Fruit fly (Drosophila melanogaster) whole organism, embryonic: ENCODE measurements around the gene CG4615.

Experiments used
- CG10565 ChIP-seq: fragments of 200-800 bp; sonication (Bioruptor generic); optimal IDR thresholded peaks from 3 replicates; lab custom pipeline; 2016; ENCODE audit warnings: missing biosample characterization, mild to moderate bottlenecking, missing genetic modification characterization
- CG11247 ChIP-seq: fragments of 200-800 bp; sonication (Bioruptor generic); IDR thresholded peaks from 2 replicates; pipeline ENCODE4 v1.3.6; 2022; ENCODE audit warnings: missing biosample characterization, missing genetic modification characterization
- CG12219 ChIP-seq: fragments of 200-800 bp; sonication (Bioruptor generic); optimal IDR thresholded peaks from 3 replicates; lab custom pipeline; 2018; ENCODE audit warnings: missing biosample characterization, mild to moderate bottlenecking, missing genetic modification characterization
- CG16779 ChIP-seq: fragments of 200-800 bp; sonication (Bioruptor generic); IDR thresholded peaks from 2 replicates; pipeline ENCODE4 v1.3.6; 2022; ENCODE audit warnings: missing biosample characterization, missing genetic modification characterization
- CG18599 ChIP-seq: fragments of 200-800 bp; sonication (Bioruptor generic); optimal IDR thresholded peaks from 3 replicates; lab custom pipeline; 2017; ENCODE audit warnings: missing biosample characterization, missing genetic modification characterization, mild to moderate bottlenecking, moderate library complexity, missing genetic modification reagents
- CG2875 ChIP-seq: fragments of 200-800 bp; sonication (Bioruptor generic); optimal IDR thresholded peaks from 2 replicates; lab custom pipeline; 2017; ENCODE audit warnings: missing biosample characterization, mild to moderate bottlenecking, missing genetic modification characterization, missing genetic modification reagents
- CG30431 ChIP-seq: fragments of 200-800 bp; sonication (Bioruptor generic); optimal IDR thresholded peaks from 2 replicates; lab custom pipeline; 2017; ENCODE audit warnings: missing biosample characterization, missing genetic modification characterization
- CG31441 ChIP-seq: fragments of 200-800 bp; sonication (Bioruptor generic); IDR thresholded peaks from 2 replicates; pipeline ENCODE4 v1.3.6; 2022; ENCODE audit warnings: missing biosample characterization, missing genetic modification characterization
- CG32772 ChIP-seq: fragments of 200-800 bp; sonication (Bioruptor generic); IDR thresholded peaks from 2 replicates; pipeline ENCODE4 v1.3.6; 2022; ENCODE audit warnings: missing biosample characterization, missing genetic modification characterization
- CG5180 ChIP-seq: fragments of 200-800 bp; sonication (Bioruptor generic); optimal IDR thresholded peaks from 3 replicates; lab custom pipeline; 2017; ENCODE audit warnings: missing biosample characterization, missing genetic modification characterization, mild to moderate bottlenecking, moderate library complexity, missing genetic modification reagents
- CG7372 ChIP-seq: fragments of 200-800 bp; sonication (Bioruptor generic); IDR thresholded peaks from 2 replicates; pipeline ENCODE4 v1.3.6; 2022; ENCODE audit warnings: missing biosample characterization, missing genetic modification characterization
- CG7556 ChIP-seq: fragments of 200-800 bp; sonication (Bioruptor generic); optimal IDR thresholded peaks from 2 replicates; lab custom pipeline; 2017; ENCODE audit warnings: missing biosample characterization, mild to moderate bottlenecking, missing genetic modification characterization
- CG9876 ChIP-seq: fragments of 200-800 bp; sonication (Bioruptor generic); optimal IDR thresholded peaks from 2 replicates; lab custom pipeline; 2016; ENCODE audit warnings: missing biosample characterization, missing genetic modification characterization
- D19B ChIP-seq: fragments of 200-800 bp; sonication (Bioruptor generic); optimal IDR thresholded peaks from 2 replicates; lab custom pipeline; 2017; ENCODE audit warnings: missing biosample characterization, mild to moderate bottlenecking, missing genetic modification characterization
- Dll ChIP-seq: fragments of 200-800 bp; sonication (Bioruptor generic); IDR thresholded peaks from 4 replicates; pipeline ENCODE4 v1.3.6; 2022; ENCODE audit warnings: missing biosample characterization, missing genetic modification characterization; ENCODE audit not compliant: partially characterized antibody
- Doc3 ChIP-seq: fragments of 200-800 bp; sonication (Bioruptor generic); IDR thresholded peaks from 3 replicates; pipeline ENCODE4 v1.3.6; 2022; ENCODE audit warnings: missing biosample characterization, missing genetic modification characterization; ENCODE audit not compliant: partially characterized antibody
- GATAe ChIP-seq: fragments of 200-800 bp; sonication (Bioruptor generic); conservative IDR thresholded peaks from 2 replicates; pipeline ENCODE4 v1.3.6; 2022; ENCODE audit warnings: missing biosample characterization, missing genetic modification characterization
- H2.0 ChIP-seq: fragments of 200-800 bp; sonication (Bioruptor generic); IDR thresholded peaks from 2 replicates; pipeline ENCODE4 v1.3.6; 2022; ENCODE audit warnings: missing biosample characterization, missing genetic modification characterization
- HLH54F ChIP-seq: fragments of 200-800 bp; sonication (Bioruptor generic); optimal IDR thresholded peaks from 3 replicates; lab custom pipeline; 2016; ENCODE audit warnings: missing biosample characterization, missing genetic modification characterization
- Mes4 ChIP-seq: fragments of 200-800 bp; sonication (Bioruptor generic); optimal IDR thresholded peaks from 2 replicates; lab custom pipeline; 2016; ENCODE audit warnings: missing biosample characterization, missing genetic modification characterization
- Nf-YA ChIP-seq: fragments of 200-800 bp; sonication (Bioruptor generic); IDR thresholded peaks from 2 replicates; pipeline ENCODE4 v1.3.6; 2022; ENCODE audit warnings: missing biosample characterization, missing genetic modification characterization
- Ptx1 ChIP-seq: fragments of 200-800 bp; sonication (Bioruptor generic); IDR thresholded peaks from 2 replicates; pipeline ENCODE4 v1.3.6; 2022; ENCODE audit warnings: missing biosample characterization, missing genetic modification characterization
- Tbp ChIP-seq: fragments of >200 bp; optimal IDR thresholded peaks from 2 replicates; lab custom pipeline; 2018; ENCODE audit warnings: missing biosample characterization, missing genetic modification characterization
- abd-A ChIP-seq: fragments of 200-800 bp; sonication (Bioruptor generic); optimal IDR thresholded peaks from 3 replicates; lab custom pipeline; 2019; ENCODE audit warnings: missing biosample characterization, mild to moderate bottlenecking, missing genetic modification characterization, moderate library complexity
- ase ChIP-seq: fragments of 200-800 bp; sonication (Bioruptor generic); IDR thresholded peaks from 3 replicates; pipeline ENCODE4 v1.3.6; 2022; ENCODE audit warnings: missing biosample characterization, missing genetic modification characterization
- ash1 ChIP-seq: fragments of 200-800 bp; sonication (Bioruptor generic); optimal IDR thresholded peaks from 2 replicates; lab custom pipeline; 2018; ENCODE audit warnings: missing biosample characterization, mild to moderate bottlenecking, missing genetic modification characterization
- btn ChIP-seq: fragments of 200-800 bp; sonication (Bioruptor generic); optimal IDR thresholded peaks from 2 replicates; lab custom pipeline; 2016; ENCODE audit warnings: missing biosample characterization, missing genetic modification characterization
- cad ChIP-seq: fragments of >200 bp; optimal IDR thresholded peaks from 2 replicates; lab custom pipeline; 2017; ENCODE audit warnings: missing biosample characterization, missing genetic modification characterization
- crc ChIP-seq: fragments of 200-800 bp; sonication (Bioruptor generic); optimal IDR thresholded peaks from 2 replicates; lab custom pipeline; 2016; ENCODE audit warnings: missing biosample characterization, missing genetic modification characterization
- croc ChIP-seq: fragments of 200-800 bp; sonication (Bioruptor generic); conservative IDR thresholded peaks from 3 replicates; pipeline ENCODE4 v1.3.6; 2022; ENCODE audit warnings: missing biosample characterization, missing genetic modification characterization
- da ChIP-seq: fragments of 200-800 bp; sonication (Bioruptor generic); optimal IDR thresholded peaks from 2 replicates; lab custom pipeline; 2016; ENCODE audit warnings: missing biosample characterization, missing genetic modification characterization
- dysf ChIP-seq: fragments of 200-800 bp; sonication (Bioruptor generic); IDR thresholded peaks from 3 replicates; pipeline ENCODE4 v1.3.6; 2022; ENCODE audit warnings: missing biosample characterization, missing genetic modification characterization
- ems ChIP-seq: fragments of 200-800 bp; sonication (Bioruptor generic); optimal IDR thresholded peaks from 3 replicates; lab custom pipeline; 2016; ENCODE audit warnings: missing biosample characterization, missing genetic modification characterization
- ewg ChIP-seq: fragments of 200-800 bp; sonication (Bioruptor generic); optimal IDR thresholded peaks from 3 replicates; lab custom pipeline; 2017; ENCODE audit warnings: mild to moderate bottlenecking, missing biosample characterization, missing genetic modification reagents, missing genetic modification characterization
- fu2 ChIP-seq: fragments of 200-800 bp; sonication (Bioruptor generic); optimal IDR thresholded peaks from 2 replicates; lab custom pipeline; 2016; ENCODE audit warnings: missing biosample characterization, missing genetic modification characterization
- her ChIP-seq: fragments of 200-800 bp; sonication (Bioruptor generic); optimal IDR thresholded peaks from 2 replicates; lab custom pipeline; 2016; ENCODE audit warnings: missing biosample characterization, missing genetic modification characterization
- inv ChIP-seq: fragments of 200-800 bp; sonication (Bioruptor generic); IDR thresholded peaks from 2 replicates; pipeline ENCODE4 v1.3.6; 2022; ENCODE audit warnings: missing biosample characterization, missing genetic modification characterization; ENCODE audit not compliant: partially characterized antibody
- jing ChIP-seq: fragments of 200-800 bp; sonication (Bioruptor generic); optimal IDR thresholded peaks from 2 replicates; lab custom pipeline; 2018; ENCODE audit warnings: missing biosample characterization, mild to moderate bottlenecking, missing genetic modification characterization
- lilli ChIP-seq: fragments of 200-800 bp; sonication (Bioruptor generic); optimal IDR thresholded peaks from 3 replicates; lab custom pipeline; 2016; ENCODE audit warnings: missing biosample characterization, missing genetic modification characterization
- luna ChIP-seq: fragments of 200-800 bp; sonication (Bioruptor generic); optimal IDR thresholded peaks from 2 replicates; lab custom pipeline; 2016; ENCODE audit warnings: missing biosample characterization, missing genetic modification characterization
- sima ChIP-seq: fragments of 200-800 bp; sonication (Bioruptor generic); optimal IDR thresholded peaks from 2 replicates; lab custom pipeline; 2016; ENCODE audit warnings: missing biosample characterization, missing genetic modification characterization
- slou ChIP-seq: fragments of 200-800 bp; sonication (Bioruptor generic); optimal IDR thresholded peaks from 3 replicates; lab custom pipeline; 2016; ENCODE audit warnings: missing biosample characterization, missing genetic modification characterization
- sna ChIP-seq: fragments of 200-800 bp; sonication (Bioruptor generic); IDR thresholded peaks from 2 replicates; pipeline ENCODE4 v1.3.6; 2022; ENCODE audit warnings: missing biosample characterization, missing genetic modification characterization; ENCODE audit not compliant: partially characterized antibody
- stc ChIP-seq: fragments of 200-800 bp; sonication (Bioruptor generic); IDR thresholded peaks from 2 replicates; pipeline ENCODE4 v1.3.6; 2022; ENCODE audit warnings: missing biosample characterization, missing genetic modification characterization
- zfh1 ChIP-seq: fragments of 200-800 bp; sonication (Bioruptor generic); IDR thresholded peaks from 3 replicates; pipeline ENCODE4 v1.3.6; 2022; ENCODE audit warnings: missing biosample characterization, missing genetic modification characterization

The CG4615 gene

DNA sequence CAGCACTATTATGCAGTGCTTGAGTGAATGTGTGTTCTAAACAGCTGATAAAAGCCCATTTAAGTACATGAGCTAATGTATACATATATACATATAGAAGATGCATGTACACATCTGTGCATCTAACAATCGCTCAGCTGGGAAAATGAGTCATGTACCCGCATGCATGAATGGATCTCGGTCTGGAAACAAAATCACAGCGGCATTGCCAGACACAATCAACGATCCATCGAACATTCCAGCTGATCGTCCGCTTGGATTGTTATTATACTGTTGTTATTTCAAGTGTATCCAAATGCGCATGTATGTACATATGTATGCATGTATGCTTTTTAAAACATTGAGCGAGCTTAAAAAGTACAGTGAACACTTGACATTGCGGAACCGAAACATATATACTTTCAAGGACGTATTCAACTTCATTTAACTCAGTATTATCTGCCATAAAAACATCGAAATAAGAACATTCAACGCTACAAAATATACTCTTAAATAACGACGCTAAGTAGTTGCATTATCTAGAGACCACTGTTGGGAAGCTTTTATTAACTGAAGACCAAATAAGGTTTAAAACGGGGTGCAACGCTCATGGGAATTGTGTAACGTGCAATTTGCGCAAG lies 6.7 kb downstream of the CG4615 start (continued):
- TF ChIP-seq her (GFP tag; lab: Kevin White, UChicago) (peak; percentile 69), ems (GFP tag; lab: Kevin White, UChicago) (peak; percentile 67), zfh1 (GFP tag; lab: Robert Waterston, UW) (peak; percentile 80), lilli (GFP tag; lab: Kevin White, UChicago) (peak; percentile 75), stc (GFP tag; lab: Robert Waterston, UW) (peak; percentile 80), CG9876 (peak; percentile 53), CG32772 (GFP tag; lab: Robert Waterston, UW) (peak; percentile 62; the same call in 1 of the 2 replicates), croc (GFP tag; lab: Robert Waterston, UW) (peak; percentile 46; the same call in 2 of the 3 replicates), ase (GFP tag; lab: Robert Waterston, UW) (peak; percentile 79; the same call in 2 of the 3 replicates), dysf (GFP tag; lab: Robert Waterston, UW) (peak; percentile 85), H2.0 (peak; percentile 83), CG11247 (peak; percentile 62; the same call in 1 of the 2 replicates), sima (GFP tag; lab: Kevin White, UChicago) (peak; percentile 2), Doc3 (no peak), CG30431 (GFP tag; lab: Kevin White, UChicago) (peak; percentile 69), slou (GFP tag; lab: Kevin White, UChicago) (peak; percentile 3), cad (GFP tag; lab: Kevin White, UChicago) (no peak), CG31441 (GFP tag; lab: Robert Waterston, UW) (peak; percentile 64; the same call in 1 of the 2 replicates), CG10565 (GFP tag; lab: Kevin White, UChicago) (no peak), CG16779 (GFP tag; lab: Robert Waterston, UW) (peak; percentile 54; the same call in 1 of the 2 replicates), D19B (GFP tag; lab: Kevin White, UChicago) (peak; percentile 12), abd-A (tag; lab: Kevin White, UChicago) (no peak), Ptx1 (GFP tag; lab: Robert Waterston, UW) (peak; percentile 88), da (GFP tag; lab: Kevin White, UChicago) (no peak), CG12219 (peak; percentile 88), CG7556 (GFP tag; lab: Kevin White, UChicago) (peak; percentile 46), CG18599 (GFP tag; lab: Kevin White, UChicago) (peak; percentile 75), btn (GFP tag; lab: Kevin White, UChicago) (peak; percentile 43), CG5180 (GFP tag; lab: Kevin White, UChicago) (peak; percentile 67), luna (GFP tag; lab: Kevin White, UChicago) (no peak), sna (GFP tag; lab: Robert Waterston, UW) (no peak), ash1 (GFP tag; lab: Kevin White, UChicago) (no peak), ewg (GFP tag; lab: Kevin White, UChicago) (peak; percentile 59), crc (GFP tag; lab: Kevin White, UChicago) (peak; percentile 61), Dll (no peak), fu2 (GFP tag; lab: Kevin White, UChicago) (peak; percentile 33), Mes4 (GFP tag; lab: Kevin White, UChicago) (peak; percentile 49), CG7372 (peak; percentile 75), inv (GFP tag; lab: Robert Waterston, UW) (no peak), CG2875 (GFP tag; lab: Kevin White, UChicago) (peak; percentile 51), HLH54F (GFP tag; lab: Kevin White, UChicago) (peak; percentile 63), Tbp (GFP tag; lab: Kevin White, UChicago) (no peak), Nf-YA (peak; percentile 45; the same call in 1 of the 2 replicates), jing (GFP tag; lab: Kevin White, UChicago) (peak; percentile 73), GATAe (GFP tag; lab: Robert Waterston, UW) (no peak)
